Fruit fly (Drosophila melanogaster): ENCODE measurements around the gene Nasp.

- no peak for TF ChIP-seq jim (GFP tag; optimal IDR thresholded peaks at IDR 0.05)
- TF ChIP-seq dl (GFP tag; optimal IDR thresholded peaks at IDR 0.05; ENCODE audit: insufficient read depth in 1 of 2, partially characterized antibody in 2 of 2), result no peak
- TF ChIP-seq pan (optimal IDR thresholded peaks at IDR 0.05), result no peak
- no peak for TF ChIP-seq psq (GFP tag; optimal IDR thresholded peaks at IDR 0.05)
- no peak for TF ChIP-seq rgr (GFP tag; optimal IDR thresholded peaks at IDR 0.05)
- TF ChIP-seq CrebA (GFP tag; optimal IDR thresholded peaks at IDR 0.05; ENCODE audit: borderline replicate concordance), result no peak
- no peak for TF ChIP-seq foxo (GFP tag; optimal IDR thresholded peaks at IDR 0.05)
- TF ChIP-seq tai (GFP tag; optimal IDR thresholded peaks at IDR 0.05), result no peak
- no peak for TF ChIP-seq Hnf4 (GFP tag; optimal IDR thresholded peaks at IDR 0.05)
- no peak for TF ChIP-seq Myc (optimal IDR thresholded peaks at IDR 0.05)
- no peak for TF ChIP-seq Dfd (GFP tag; optimal IDR thresholded peaks at IDR 0.05)
- no peak for TF ChIP-seq lola (GFP tag; optimal IDR thresholded peaks at IDR 0.05)
Measured at dm6 chr3R:8729542-8729941, 18.1 kb upstream of the Nasp start, which contains the start of gene ranshi.

All from whole organism, wandering third instar larva.